Worm (Caenorhabditis elegans): ENCODE data around the gene ZK632.10.

- no peak for TF ChIP-seq flt-1 (GFP tag; IDR thresholded peaks at IDR 0.05)
- TF ChIP-seq tab-1 (GFP tag; IDR thresholded peaks at IDR 0.05): no peak
- no peak for TF ChIP-seq ztf-29 (GFP tag; IDR thresholded peaks at IDR 0.05)
- TF ChIP-seq med-1 (GFP tag; optimal IDR thresholded peaks at IDR 0.05; ENCODE audit: insufficient read depth): no peak
- no peak for TF ChIP-seq klf-2 (GFP tag; conservative IDR thresholded peaks at IDR 0.05)
Measured at ce11 chrIII:9823748-9824147, 3.8 kb downstream of the ZK632.10 start.

Data from whole organism, midembryonic.